Fruit fly (Drosophila melanogaster) whole organism, pupa: ENCODE measurements around the gene CG13056.

Experiments used
- CG10348 ChIP-seq: fragments of 200-800 bp; sonication (Bioruptor generic); IDR thresholded peaks from 2 replicates; pipeline ENCODE4 v1.3.6; 2022; ENCODE audit warnings: missing biosample characterization, missing genetic modification characterization
- CG12605 ChIP-seq: fragments of 200-800 bp; sonication (Bioruptor generic); IDR thresholded peaks from 2 replicates; pipeline ENCODE4 v1.3.6; 2022; ENCODE audit warnings: missing biosample characterization, missing genetic modification characterization
- CG13204 ChIP-seq: fragments of 200-800 bp; sonication (Bioruptor generic); optimal IDR thresholded peaks from 2 replicates; lab custom pipeline; 2018; ENCODE audit warnings: missing biosample characterization, mild to moderate bottlenecking, missing genetic modification characterization, moderate library complexity
- CG14655 ChIP-seq: fragments of 200-800 bp; sonication (Bioruptor generic); optimal IDR thresholded peaks from 3 replicates; lab custom pipeline; 2017; ENCODE audit warnings: mild to moderate bottlenecking, missing biosample characterization, missing genetic modification reagents, missing genetic modification characterization
- CG15710 ChIP-seq: fragments of 200-800 bp; sonication (Bioruptor generic); optimal IDR thresholded peaks from 2 replicates; lab custom pipeline; 2018; ENCODE audit warnings: missing biosample characterization, mild to moderate bottlenecking, missing genetic modification characterization, moderate library complexity
- CG17806 ChIP-seq: fragments of 200-800 bp; sonication (Bioruptor generic); optimal IDR thresholded peaks from 2 replicates; lab custom pipeline; 2018; ENCODE audit warnings: missing biosample characterization, mild to moderate bottlenecking, missing genetic modification characterization, moderate library complexity
- CG32121 ChIP-seq: fragments of 200-800 bp; sonication (Bioruptor generic); IDR thresholded peaks from 2 replicates; pipeline ENCODE4 v1.3.6; 2022; ENCODE audit warnings: missing biosample characterization, missing genetic modification characterization
- CG34367 ChIP-seq: fragments of 200-800 bp; sonication (Bioruptor generic); optimal IDR thresholded peaks from 2 replicates; lab custom pipeline; 2018; ENCODE audit warnings: missing biosample characterization, mild to moderate bottlenecking, missing genetic modification characterization
- CG4496 ChIP-seq: fragments of 200-800 bp; sonication (Bioruptor generic); IDR thresholded peaks from 3 replicates; pipeline ENCODE4 v1.3.6; 2022; ENCODE audit warnings: missing biosample characterization, missing genetic modification characterization
- CG8159 ChIP-seq: fragments of 200-800 bp; sonication (Bioruptor generic); optimal IDR thresholded peaks from 3 replicates; lab custom pipeline; 2018; ENCODE audit warnings: missing biosample characterization, mild to moderate bottlenecking, missing genetic modification characterization, moderate library complexity
- CG8301 ChIP-seq: fragments of 200-800 bp; sonication (Bioruptor generic); optimal IDR thresholded peaks from 2 replicates; lab custom pipeline; 2018; ENCODE audit warnings: missing biosample characterization, mild to moderate bottlenecking, missing genetic modification characterization
- CG9948 ChIP-seq: fragments of 200-800 bp; sonication (Bioruptor generic); optimal IDR thresholded peaks from 2 replicates; lab custom pipeline; 2018; ENCODE audit warnings: missing biosample characterization, mild to moderate bottlenecking, missing genetic modification characterization, moderate library complexity
- D1 ChIP-seq: fragments of 200-800 bp; sonication (Bioruptor generic); optimal IDR thresholded peaks from 2 replicates; lab custom pipeline; 2018; ENCODE audit warnings: missing biosample characterization, mild to moderate bottlenecking, missing genetic modification characterization, moderate library complexity
- EcR ChIP-seq: fragments of 200-800 bp; sonication (Bioruptor generic); optimal IDR thresholded peaks from 3 replicates; lab custom pipeline; 2019; ENCODE audit warnings: missing biosample characterization, missing genetic modification characterization, mild to moderate bottlenecking, moderate library complexity, missing genetic modification reagents
- Ets98B ChIP-seq: fragments of 200-800 bp; sonication (Bioruptor generic); IDR thresholded peaks from 2 replicates; pipeline ENCODE4 v1.3.6; 2022; ENCODE audit warnings: missing biosample characterization, missing genetic modification characterization
- Pif1A ChIP-seq: fragments of 200-800 bp; sonication (Bioruptor generic); optimal IDR thresholded peaks from 3 replicates; lab custom pipeline; 2016; ENCODE audit warnings: missing biosample characterization, missing genetic modification characterization
- Pif1B ChIP-seq: fragments of 200-800 bp; sonication (Bioruptor generic); optimal IDR thresholded peaks from 3 replicates; lab custom pipeline; 2016; ENCODE audit warnings: missing biosample characterization, missing genetic modification characterization
- Snoo ChIP-seq: fragments of 200-800 bp; sonication (Bioruptor generic); optimal IDR thresholded peaks from 3 replicates; lab custom pipeline; 2017; ENCODE audit warnings: missing biosample characterization, mild to moderate bottlenecking, missing genetic modification characterization, inconsistent platforms
- fd96Ca ChIP-seq: fragments of 200-800 bp; sonication (Bioruptor generic); IDR thresholded peaks from 3 replicates; pipeline ENCODE4 v1.3.6; 2022; ENCODE audit warnings: missing biosample characterization, missing genetic modification characterization
- gl ChIP-seq: fragments of 200-800 bp; sonication (Bioruptor generic); optimal IDR thresholded peaks from 2 replicates; lab custom pipeline; 2018; ENCODE audit warnings: missing biosample characterization, mild to moderate bottlenecking, missing genetic modification characterization
- rn ChIP-seq: fragments of 200-800 bp; sonication (Bioruptor generic); IDR thresholded peaks from 2 replicates; pipeline ENCODE4 v1.3.6; 2022; ENCODE audit warnings: missing biosample characterization, missing genetic modification characterization

CG13056 gene

DNA sequence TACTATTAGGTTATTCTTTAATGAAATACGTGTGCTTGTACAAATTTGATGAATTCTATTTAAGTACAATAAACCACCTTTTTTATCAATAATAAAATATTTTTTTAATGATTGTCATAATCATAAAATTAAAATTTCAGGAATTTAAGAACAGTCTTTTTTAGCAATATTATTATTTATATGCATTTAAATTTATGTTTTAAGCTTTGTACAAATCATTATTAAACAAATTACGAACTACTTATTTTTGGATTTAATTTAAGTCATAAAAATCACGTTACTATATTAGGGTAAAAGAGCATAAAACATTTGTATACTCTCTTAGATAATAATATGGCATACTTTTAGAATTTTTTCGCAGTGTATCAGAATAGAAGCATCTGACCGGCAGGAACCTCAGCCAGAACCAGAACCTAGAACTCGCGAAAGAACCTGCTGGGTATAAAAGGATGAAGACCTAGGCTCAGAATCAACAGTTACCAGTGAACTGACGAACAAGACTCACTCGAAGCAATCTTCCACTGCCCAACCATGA lies 29.1 kb downstream of the CG13056 start, which contains the start of gene Cpr72Ea:
Gene Cpr72Ea (plus strand): TSS at position 485 of the 535 bp plus-strand sequence.
- TF ChIP-seq Ets98B: no peak
- peak; percentile 17 for TF ChIP-seq CG34367 (tag; lab: Kevin White, UChicago)
- peak; percentile 6 for TF ChIP-seq CG17806 (tag; lab: Kevin White, UChicago)
- peak; percentile 39 for TF ChIP-seq CG14655 (GFP tag; lab: Kevin White, UChicago)
- no peak for TF ChIP-seq CG4496 (GFP tag; lab: Robert Waterston, UW)
- peak; percentile 73 for TF ChIP-seq CG9948
- peak; percentile 55 for TF ChIP-seq CG15710 (tag; lab: Kevin White, UChicago)
- peak; percentile 72 for TF ChIP-seq CG8159 (tag; lab: Kevin White, UChicago)
- peak; percentile 49 for TF ChIP-seq D1 (tag; lab: Kevin White, UChicago)
- TF ChIP-seq CG13204 (GFP tag; lab: Kevin White, UChicago): no peak

DNA sequence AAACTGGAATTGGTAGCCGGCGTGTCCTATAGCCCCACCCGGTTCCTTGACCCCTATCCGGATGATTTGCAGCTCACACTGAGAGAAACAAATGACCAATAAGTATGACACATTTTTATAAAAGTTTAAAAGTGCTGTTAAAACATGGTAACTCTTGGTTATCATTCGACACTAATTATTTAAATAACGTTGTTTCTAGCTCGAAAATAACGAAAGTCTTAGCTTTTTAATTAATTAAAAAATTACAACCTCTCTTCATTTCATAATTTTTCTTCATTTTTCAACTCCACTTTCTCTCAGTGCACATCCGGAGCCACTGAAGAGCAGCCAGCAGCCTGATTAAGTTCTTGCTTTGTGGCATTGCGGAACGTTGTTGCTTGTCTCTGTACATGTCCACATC lies 31.1 kb downstream of the CG13056 start:
- TF ChIP-seq Snoo (tag; lab: Kevin White, UChicago) (peak; percentile 81), EcR (GFP tag; lab: Kevin White, UChicago) (peak; percentile 96), gl (peak; percentile 76), CG14655 (GFP tag; lab: Kevin White, UChicago) (peak; percentile 85), Pif1B (peak; percentile 86), CG12605 (GFP tag; lab: Robert Waterston, UW) (peak; percentile 44; the same call in 1 of the 2 replicates), CG4496 (GFP tag; lab: Robert Waterston, UW) (0 out of 3 replicates have a peak, but pooled peaks have one; percentile 21), CG15710 (tag; lab: Kevin White, UChicago) (peak; percentile 90), CG13204 (GFP tag; lab: Kevin White, UChicago) (no peak), CG32121 (GFP tag; lab: Robert Waterston, UW) (0 out of 2 replicates have a peak, but pooled peaks have one; percentile 24), D1 (tag; lab: Kevin White, UChicago) (peak; percentile 85), rn (no peak), CG8159 (tag; lab: Kevin White, UChicago) (peak; percentile 92), CG17806 (tag; lab: Kevin White, UChicago) (peak; percentile 90), CG9948 (peak; percentile 87), CG34367 (tag; lab: Kevin White, UChicago) (peak; percentile 85), fd96Ca (GFP tag; lab: Robert Waterston, UW) (no peak), CG10348 (GFP tag; lab: Robert Waterston, UW) (no peak), Ets98B (no peak), Pif1A (GFP tag; lab: Kevin White, UChicago) (peak; percentile 81), CG8301 (tag; lab: Kevin White, UChicago) (peak; percentile 75)

DNA sequence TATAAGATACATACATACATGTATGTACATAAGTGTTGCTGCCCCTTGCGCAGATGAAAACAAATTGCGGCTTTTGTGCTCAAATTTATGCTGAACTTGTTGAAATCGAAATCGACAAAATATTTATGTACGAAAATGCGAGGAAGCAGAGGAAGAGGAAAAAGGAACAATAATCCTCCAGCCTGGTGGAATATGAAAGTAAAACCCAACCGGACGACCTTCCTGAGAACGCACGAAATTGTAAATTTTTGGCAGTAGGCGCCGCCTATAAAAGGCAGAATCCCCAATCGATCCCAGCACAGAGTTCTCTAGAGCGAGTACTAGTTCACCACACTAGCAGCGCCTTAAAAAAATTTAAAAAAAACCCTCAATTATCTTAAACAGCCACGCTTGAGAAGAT lies 31.5 kb downstream of the CG13056 start, which contains the start of gene Cpr72Eb:
Gene Cpr72Eb (plus strand): TSS at position 301 of the 400 bp plus-strand sequence.
- TF ChIP-seq Snoo (tag; lab: Kevin White, UChicago) (no peak), CG8301 (tag; lab: Kevin White, UChicago) (no peak), CG13204 (GFP tag; lab: Kevin White, UChicago) (no peak), CG17806 (tag; lab: Kevin White, UChicago) (no peak), CG32121 (GFP tag; lab: Robert Waterston, UW) (no peak), CG15710 (tag; lab: Kevin White, UChicago) (no peak), CG14655 (GFP tag; lab: Kevin White, UChicago) (no peak), CG10348 (GFP tag; lab: Robert Waterston, UW) (no peak), CG8159 (tag; lab: Kevin White, UChicago) (no peak), fd96Ca (GFP tag; lab: Robert Waterston, UW) (no peak), rn (no peak)

DNA sequence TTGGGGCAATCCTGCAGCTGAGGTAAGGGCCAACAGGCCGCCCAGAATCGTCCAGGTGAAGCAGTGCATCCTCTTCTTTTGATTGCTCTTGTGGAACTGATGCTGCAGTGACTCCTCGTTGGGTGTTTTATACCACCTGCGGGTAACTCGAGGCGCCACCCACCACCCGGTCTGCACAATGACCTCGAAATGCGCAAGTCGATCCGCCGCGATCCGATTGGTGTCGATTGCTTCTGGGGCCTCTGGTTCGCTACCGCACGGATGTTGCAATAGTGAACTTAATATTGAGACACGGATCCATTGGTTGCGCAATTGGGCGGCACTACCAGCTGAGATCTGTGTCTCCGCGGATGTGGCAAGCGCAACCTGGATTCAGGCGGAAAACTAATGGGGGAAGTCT lies 34.1 kb downstream of the CG13056 start, which contains the start of gene Cpr72Ec:
Gene Cpr72Ec (minus strand): TSS at position 101 of the 400 bp plus-strand sequence.
- TF ChIP-seq CG12605 (GFP tag; lab: Robert Waterston, UW) (no peak), CG9948 (no peak), D1 (tag; lab: Kevin White, UChicago) (no peak), gl (no peak), Ets98B (no peak), CG34367 (tag; lab: Kevin White, UChicago) (no peak), CG10348 (GFP tag; lab: Robert Waterston, UW) (no peak), EcR (GFP tag; lab: Kevin White, UChicago) (no peak), CG8159 (tag; lab: Kevin White, UChicago) (no peak), Pif1B (no peak), CG4496 (GFP tag; lab: Robert Waterston, UW) (no peak), CG8301 (tag; lab: Kevin White, UChicago) (no peak), Pif1A (GFP tag; lab: Kevin White, UChicago) (no peak), CG14655 (GFP tag; lab: Kevin White, UChicago) (no peak), rn (no peak), Snoo (tag; lab: Kevin White, UChicago) (no peak), CG32121 (GFP tag; lab: Robert Waterston, UW) (no peak), fd96Ca (GFP tag; lab: Robert Waterston, UW) (no peak), CG15710 (tag; lab: Kevin White, UChicago) (no peak)
- TF ChIP-seq, all 21 proteins: peak for 0

DNA sequence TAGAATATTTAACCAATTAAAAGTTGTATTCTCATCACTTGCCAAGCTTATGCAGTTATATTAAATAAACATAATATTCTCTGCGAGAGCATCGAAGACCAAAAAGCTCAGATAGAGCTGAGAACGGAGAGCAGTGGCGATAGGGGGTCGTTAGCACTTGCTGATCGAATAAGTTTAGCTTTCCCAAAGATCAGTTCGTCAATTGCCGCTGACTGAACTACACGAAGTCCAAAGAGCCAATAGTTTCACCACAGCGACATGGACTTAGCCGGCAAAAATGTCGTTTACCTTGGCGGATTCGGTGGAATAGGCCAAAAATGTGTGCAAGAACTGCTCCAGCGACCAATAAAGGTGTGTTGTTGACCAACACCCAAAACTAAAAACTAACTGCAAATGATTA lies 35.1 kb downstream of the CG13056 start, which contains the start of gene CG4842:
Gene CG4842 (plus strand): TSS at position 191 of the 400 bp plus-strand sequence.
- TF ChIP-seq D1 (tag; lab: Kevin White, UChicago) (no peak), EcR (GFP tag; lab: Kevin White, UChicago) (peak; percentile 7)
